Worm (Caenorhabditis elegans): Measurements from ENCODE around the gene F35G12.5.

DNA sequence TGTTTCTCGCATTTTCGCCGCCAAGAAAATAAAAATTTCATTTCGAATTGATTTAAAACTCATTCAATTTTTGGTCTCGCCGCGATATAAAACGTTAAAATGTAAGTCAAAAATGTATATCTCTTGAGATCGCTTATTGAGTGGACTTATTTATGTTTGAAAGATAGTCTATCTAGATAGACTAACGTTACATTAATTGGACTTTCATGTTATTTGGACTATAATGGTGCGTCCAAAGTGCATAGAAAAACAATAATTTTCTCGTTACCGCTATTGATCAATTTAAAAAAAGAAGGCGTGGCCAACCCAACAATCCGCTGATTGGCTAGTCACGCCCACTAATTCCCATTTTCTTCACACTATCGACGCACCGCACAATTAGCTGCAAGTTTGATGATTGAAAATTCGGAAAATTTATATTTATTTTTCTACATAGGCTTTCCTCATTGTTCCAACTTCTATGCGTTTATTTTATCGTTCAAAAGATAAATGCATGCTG is at the start of gene F35G12.5:
- TF ChIP-seq klf-2 (GFP tag; conservative IDR thresholded peaks at IDR 0.05), result no peak
- TF ChIP-seq T22C8.4 (GFP tag; IDR thresholded peaks at IDR 0.05), result no peak
- TF ChIP-seq flt-1 (GFP tag; IDR thresholded peaks at IDR 0.05), result no peak
- no peak for TF ChIP-seq ztf-29 (GFP tag; IDR thresholded peaks at IDR 0.05)
- TF ChIP-seq med-1 (GFP tag; optimal IDR thresholded peaks at IDR 0.05; ENCODE audit: insufficient read depth), result no peak
- TF ChIP-seq ref-1 (GFP tag; conservative IDR thresholded peaks at IDR 0.05), result no peak
- no peak for TF ChIP-seq cog-1 (tag; optimal IDR thresholded peaks at IDR 0.05)
